Fruit fly (Drosophila melanogaster): ENCODE data around the gene smash.
A peak's percentile ranks its signal among the peaks of the same experiment; 100 is the strongest.

Gene smash

dm6 chr3R:4726796-4727195 lies 67.4 kb downstream of the smash start:
- TF ChIP-seq Eip78C (GFP tag) (peak; percentile 74), CG8319 (GFP tag; optimal IDR thresholded peaks at IDR 0.05) (no peak), Hr4 (GFP tag; optimal IDR thresholded peaks at IDR 0.05) (peak; percentile 26), topi (GFP tag; optimal IDR thresholded peaks at IDR 0.05) (peak; percentile 32), acj6 (GFP tag; optimal IDR thresholded peaks at IDR 0.05) (peak; percentile 11), CG11762 (GFP tag; optimal IDR thresholded peaks at IDR 0.05; ENCODE audit: insufficient read depth) (no peak), CG6163 (GFP tag; IDR thresholded peaks at IDR 0.05) (no peak), svp (GFP tag) (peak; percentile 36), pdm3 (GFP tag; optimal IDR thresholded peaks at IDR 0.05) (peak; percentile 22), OdsH (GFP tag; optimal IDR thresholded peaks at IDR 0.05) (no peak), CG11902 (GFP tag; optimal IDR thresholded peaks at IDR 0.05) (no peak), esn (GFP tag; optimal IDR thresholded peaks at IDR 0.05) (peak; percentile 20), cyc (GFP tag; optimal IDR thresholded peaks at IDR 0.05) (no peak)

dm6 chr3R:4728448-4728847 lies 69.1 kb downstream of the smash start:
- TF ChIP-seq CG6792 (GFP tag; optimal IDR thresholded peaks at IDR 0.05) = no peak
- TF ChIP-seq svp (GFP tag) = peak; percentile 27

- TF ChIP-seq Sox102F (GFP tag; optimal IDR thresholded peaks at IDR 0.05) (no peak), CG6276 (GFP tag; optimal IDR thresholded peaks at IDR 0.05) (peak; percentile 25), Smox (GFP tag; optimal IDR thresholded peaks at IDR 0.05) (no peak), Ets21C (GFP tag; optimal IDR thresholded peaks at IDR 0.05) (no peak), Eip78C (GFP tag) (peak; percentile 73), dsx (GFP tag; optimal IDR thresholded peaks at IDR 0.05; ENCODE audit: poor library complexity, severe bottlenecking) (no peak), Eip93F (GFP tag; optimal IDR thresholded peaks at IDR 0.05) (no peak), dac (GFP tag; optimal IDR thresholded peaks at IDR 0.05) (peak; percentile 19), achi (GFP tag; optimal IDR thresholded peaks at IDR 0.05) (peak; percentile 2), CG11294 (GFP tag; IDR thresholded peaks at IDR 0.05) (no peak), CG15336 (GFP tag; IDR thresholded peaks at IDR 0.05) (0 out of 2 replicates have a peak, but pooled peaks have one; percentile 27), CG8119 (GFP tag; IDR thresholded peaks at IDR 0.05) (peak; percentile 45; the same call in 2 of the 3 replicates), CG16779 (tag; optimal IDR thresholded peaks at IDR 0.05) (no peak), CG32006 (GFP tag; optimal IDR thresholded peaks at IDR 0.05) (peak; percentile 58), Hr4 (GFP tag; optimal IDR thresholded peaks at IDR 0.05) (peak; percentile 55), Lpt (GFP tag; optimal IDR thresholded peaks at IDR 0.05) (peak; percentile 25), CG6163 (GFP tag; IDR thresholded peaks at IDR 0.05) (no peak)
These were observed 71.6 kb downstream of the smash start for dm6 chr3R:4731006-4731405.

dm6 chr3R:4731828-4732657 lies 72.7 kb downstream of the smash start, which contains the start of gene Nep2:
Gene Nep2, minus strand, starts transcription at chr3R:4731878.
- peak; percentile 54 for TF ChIP-seq spab (GFP tag; optimal IDR thresholded peaks at IDR 0.05)
- TF ChIP-seq CG10669 (GFP tag; optimal IDR thresholded peaks at IDR 0.05) = peak; percentile 47
- peak; percentile 31 for TF ChIP-seq CG8319 (GFP tag; optimal IDR thresholded peaks at IDR 0.05)
- TF ChIP-seq net (GFP tag; optimal IDR thresholded peaks at IDR 0.05) = peak; percentile 58
- TF ChIP-seq fd85E (GFP tag; optimal IDR thresholded peaks at IDR 0.05) = no peak
- TF ChIP-seq CG10631 (GFP tag; optimal IDR thresholded peaks at IDR 0.05) = peak; percentile 59
- TF ChIP-seq Eip78C (GFP tag) = peak; percentile 93
- no peak for TF ChIP-seq CG9139 (GFP tag; optimal IDR thresholded peaks at IDR 0.05)
- no peak for TF ChIP-seq CG6854 (GFP tag; optimal IDR thresholded peaks at IDR 0.05)
- peak; percentile 75 for TF ChIP-seq CG6808 (GFP tag; optimal IDR thresholded peaks at IDR 0.05)
- TF ChIP-seq CG11294 (GFP tag; IDR thresholded peaks at IDR 0.05) = no peak
- peak; percentile 34; the same call in 1 of the 3 replicates for TF ChIP-seq CG8119 (GFP tag; IDR thresholded peaks at IDR 0.05)
- TF ChIP-seq CG4318 (GFP tag; optimal IDR thresholded peaks at IDR 0.05) = peak; percentile 58
- peak; percentile 32 for TF ChIP-seq CG31627 (GFP tag; optimal IDR thresholded peaks at IDR 0.05)
- peak; percentile 29 for TF ChIP-seq Sox15 (GFP tag; optimal IDR thresholded peaks at IDR 0.05)
- peak; percentile 19; the same call in 1 of the 3 replicates for TF ChIP-seq CG6163 (GFP tag; IDR thresholded peaks at IDR 0.05)
- peak; percentile 64 for TF ChIP-seq acj6 (GFP tag; optimal IDR thresholded peaks at IDR 0.05)
- TF ChIP-seq cyc (GFP tag; optimal IDR thresholded peaks at IDR 0.05) = peak; percentile 32
- TF ChIP-seq CG34406 (GFP tag; optimal IDR thresholded peaks at IDR 0.05) = peak; percentile 53
- no peak for TF ChIP-seq Lpt (GFP tag; optimal IDR thresholded peaks at IDR 0.05)
- TF ChIP-seq fd59A (GFP tag; optimal IDR thresholded peaks at IDR 0.05) = peak; percentile 59
- TF ChIP-seq dsx (GFP tag; optimal IDR thresholded peaks at IDR 0.05; ENCODE audit: poor library complexity, severe bottlenecking) = no peak
- TF ChIP-seq Hr38 (GFP tag; optimal IDR thresholded peaks at IDR 0.05) = no peak
- peak; percentile 64 for TF ChIP-seq Smox (GFP tag; optimal IDR thresholded peaks at IDR 0.05)
- peak; percentile 21 for TF ChIP-seq Hr39 (GFP tag; optimal IDR thresholded peaks at IDR 0.05)
- TF ChIP-seq Blimp-1 (GFP tag; optimal IDR thresholded peaks at IDR 0.05) = no peak
